Worm (Caenorhabditis elegans): ENCODE results near the gene F23H11.4.
A peak's percentile ranks its signal among the peaks of the same experiment; 100 is the strongest.

F23H11.4 gene

DNA sequence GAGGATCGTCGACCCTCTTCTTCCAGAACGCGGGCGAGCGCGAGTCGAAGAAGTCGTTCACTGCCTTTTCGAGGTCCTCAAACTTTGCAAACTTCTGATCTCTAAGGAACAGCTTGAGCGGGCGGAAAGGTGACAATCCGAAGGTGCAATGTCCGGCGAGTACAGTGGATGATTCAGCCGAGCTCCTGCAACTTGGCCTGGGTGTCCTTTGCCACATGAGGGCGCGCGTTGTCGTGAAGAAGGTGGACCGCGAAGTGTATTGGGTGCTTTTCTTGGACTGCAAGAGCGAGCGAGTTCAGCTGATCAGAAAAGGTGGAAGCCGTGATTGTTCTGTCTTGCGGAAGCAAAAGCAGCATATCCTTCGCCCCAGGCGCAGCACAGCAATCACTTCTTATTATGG lies 34.6 kb upstream of the F23H11.4 start:
- TF ChIP-seq zfh-2 (GFP tag; conservative IDR thresholded peaks at IDR 0.05) (peak; percentile 64), B0035.1 (tag; optimal IDR thresholded peaks at IDR 0.05) (no peak)

- no peak for TF ChIP-seq madf-8 (GFP tag; conservative IDR thresholded peaks at IDR 0.05)
- no peak for TF ChIP-seq let-607 (tag; optimal IDR thresholded peaks at IDR 0.05)
- no peak for TF ChIP-seq lin-54 (GFP tag; optimal IDR thresholded peaks at IDR 0.05)
- no peak for TF ChIP-seq unc-62 (GFP tag; optimal IDR thresholded peaks at IDR 0.05)
- TF ChIP-seq rcor-1 (GFP tag; IDR thresholded peaks at IDR 0.05): no peak
- no peak for TF ChIP-seq ztf-18 (tag; optimal IDR thresholded peaks at IDR 0.05)
- TF ChIP-seq ztf-3 (GFP tag; optimal IDR thresholded peaks at IDR 0.05): no peak
- TF ChIP-seq F52B5.7 (tag; optimal IDR thresholded peaks at IDR 0.05): no peak
- no peak for TF ChIP-seq F49E8.2 (tag; optimal IDR thresholded peaks at IDR 0.05; ENCODE audit: insufficient read depth)
- TF ChIP-seq dpff-1 (tag; optimal IDR thresholded peaks at IDR 0.05): no peak
- TF ChIP-seq ztf-22 (GFP tag; optimal IDR thresholded peaks at IDR 0.05): no peak
- TF ChIP-seq him-1 (tag; optimal IDR thresholded peaks at IDR 0.05): no peak
- no peak for TF ChIP-seq lin-35 (GFP tag; optimal IDR thresholded peaks at IDR 0.05)
- no peak for TF ChIP-seq sptf-2 (GFP tag; optimal IDR thresholded peaks at IDR 0.05)
- TF ChIP-seq B0035.1 (tag; optimal IDR thresholded peaks at IDR 0.05): no peak
- TF ChIP-seq Y53G8AR.9 (GFP tag; conservative IDR thresholded peaks at IDR 0.05): no peak
- no peak for TF ChIP-seq F57A8.1 (GFP tag; optimal IDR thresholded peaks at IDR 0.05)
- TF ChIP-seq Y79H2A.3 (GFP tag; conservative IDR thresholded peaks at IDR 0.05): no peak
- TF ChIP-seq athp-1 (tag; optimal IDR thresholded peaks at IDR 0.05): no peak
- no peak for TF ChIP-seq madf-3 (GFP tag; IDR thresholded peaks at IDR 0.05)
Observed at ce11 chrIII:938569-938968, 31.2 kb upstream of the F23H11.4 start, which contains the start of gene fbxa-22. TSS of gene fbxa-22 (plus strand) at chrIII:938869.

DNA sequence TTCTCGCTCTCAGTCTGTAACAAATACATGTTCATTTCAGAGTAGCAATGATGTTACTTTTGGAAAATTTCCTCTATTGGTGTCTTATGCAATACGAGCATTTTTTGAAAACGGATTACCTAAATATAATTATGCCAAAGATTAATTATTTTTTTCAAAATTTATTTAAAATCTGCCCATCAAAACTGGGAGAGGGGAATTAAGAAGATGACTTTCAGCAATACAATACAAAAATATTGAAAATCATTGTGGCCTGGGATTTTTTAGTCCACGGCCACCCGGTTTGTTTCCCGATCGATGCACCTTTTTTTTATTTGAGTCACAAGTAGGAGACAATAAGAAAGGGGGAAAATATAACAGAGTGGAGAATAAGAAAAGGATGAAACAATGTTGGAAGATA lies 30.6 kb upstream of the F23H11.4 start, which contains the start of gene fbxa-56:
TSS of gene fbxa-56 (minus strand) at position 101 of the 400 bp plus-strand sequence.
- TF ChIP-seq attf-3 (GFP tag; conservative IDR thresholded peaks at IDR 0.05) (no peak), ztf-3 (GFP tag; optimal IDR thresholded peaks at IDR 0.05) (no peak), sptf-2 (GFP tag; optimal IDR thresholded peaks at IDR 0.05) (no peak), attf-5 (GFP tag; optimal IDR thresholded peaks at IDR 0.05) (no peak), lir-1 (GFP tag; conservative IDR thresholded peaks at IDR 0.05) (no peak), F55B11.4 (tag; optimal IDR thresholded peaks at IDR 0.05; ENCODE audit: borderline replicate concordance, insufficient read depth) (no peak), tlf-1 (GFP tag; optimal IDR thresholded peaks at IDR 0.05) (no peak), snpc-1.3 (tag; optimal IDR thresholded peaks at IDR 0.05; ENCODE audit: insufficient read depth) (no peak), F57A8.1 (GFP tag; optimal IDR thresholded peaks at IDR 0.05) (no peak), dox-1 (GFP tag; IDR thresholded peaks at IDR 0.05) (no peak), B0336.3 (GFP tag; IDR thresholded peaks at IDR 0.05) (no peak), F10E7.11 (tag; optimal IDR thresholded peaks at IDR 0.05) (no peak), nhr-90 (tag; optimal IDR thresholded peaks at IDR 0.05) (no peak), him-1 (tag; optimal IDR thresholded peaks at IDR 0.05) (no peak), fkh-3 (tag; optimal IDR thresholded peaks at IDR 0.05) (no peak), mel-28 (tag; optimal IDR thresholded peaks at IDR 0.05; ENCODE audit: borderline replicate concordance) (no peak), hlh-26 (GFP tag; conservative IDR thresholded peaks at IDR 0.05) (no peak), ztf-28 (GFP tag; IDR thresholded peaks at IDR 0.05) (no peak)
